Worm (Caenorhabditis elegans) whole organism, L1 larva: ENCODE measurements around the gene str-182.

ENCODE experiments used
- C04F5.9 ChIP-seq: sonication (generic microtip); optimal IDR thresholded peaks from 2 replicates; lab custom pipeline; 2016; ENCODE audit warnings: missing genetic modification characterization, missing compliant biosample characterization
- F16B12.6 ChIP-seq: fragments of 150-350 bp; optimal IDR thresholded peaks from 2 replicates; lab custom pipeline; 2014; ENCODE audit warnings: missing biosample characterization, missing genetic modification characterization
- aly-2 ChIP-seq: fragments of 150-350 bp; optimal IDR thresholded peaks from 2 replicates; lab custom pipeline; 2014; ENCODE audit warnings: missing biosample characterization, missing genetic modification characterization
- ama-1 ChIP-seq: fragments of 150-350 bp; optimal IDR thresholded peaks from 2 replicates; lab custom pipeline; 2014
- blmp-1 ChIP-seq: fragments of 150-350 bp; optimal IDR thresholded peaks from 2 replicates; lab custom pipeline; 2014; ENCODE audit warnings: missing biosample characterization, missing genetic modification characterization
- ceh-63 ChIP-seq: fragments of 200-800 bp; sonication (Bioruptor generic); optimal IDR thresholded peaks from 2 replicates; lab custom pipeline; 2018; ENCODE audit warnings: mild to moderate bottlenecking, missing genetic modification characterization, missing compliant biosample characterization
- ceh-8 ChIP-seq: fragments of 200-800 bp; sonication (Bioruptor generic); optimal IDR thresholded peaks from 2 replicates; lab custom pipeline; 2018; ENCODE audit warnings: mild to moderate bottlenecking, missing genetic modification characterization, moderate library complexity, missing compliant biosample characterization
- ceh-88 ChIP-seq: fragments of 200-800 bp; sonication (Bioruptor generic); IDR thresholded peaks from 2 replicates; pipeline ENCODE4 v1.3.6; 2022; ENCODE audit warnings: missing genetic modification characterization, missing compliant biosample characterization
- ces-1 ChIP-seq: fragments of 150-350 bp; optimal IDR thresholded peaks from 2 replicates; lab custom pipeline; 2014; ENCODE audit warnings: missing biosample characterization, missing genetic modification reagents, missing genetic modification characterization
- dpl-1 ChIP-seq, 3 experiments: fragments of 150-350 bp in 2 of 3; sonication (generic microtip) in 1 of 3; optimal IDR thresholded peaks; 2 replicates each; lab custom pipeline; 2014 to 2017; ENCODE audit warnings: missing biosample characterization in 3 of 3, missing genetic modification characterization in 3 of 3, missing genetic modification reagents in 3 of 3
- dsc-1 ChIP-seq: sonication (generic microtip); optimal IDR thresholded peaks from 2 replicates; lab custom pipeline; 2016; ENCODE audit warnings: mild to moderate bottlenecking, missing genetic modification characterization, missing compliant biosample characterization
- ets-5 ChIP-seq: fragments of 200-800 bp; sonication (Bioruptor generic); IDR thresholded peaks from 2 replicates; pipeline ENCODE4 v1.3.6; 2022; ENCODE audit warnings: missing genetic modification characterization, missing compliant biosample characterization
- fkh-10 ChIP-seq: sonication (generic microtip); optimal IDR thresholded peaks from 2 replicates; lab custom pipeline; 2017; ENCODE audit warnings: missing biosample characterization, missing genetic modification reagents, missing genetic modification characterization
- fkh-4 ChIP-seq: sonication (generic microtip); optimal IDR thresholded peaks from 2 replicates; lab custom pipeline; 2016; ENCODE audit warnings: missing compliant biosample characterization, missing genetic modification characterization, borderline replicate concordance
- fos-1 ChIP-seq: fragments of 150-350 bp; optimal IDR thresholded peaks from 2 replicates; lab custom pipeline; 2014; ENCODE audit warnings: missing biosample characterization, missing genetic modification characterization
- hlh-4 ChIP-seq: sonication (generic microtip); optimal IDR thresholded peaks from 2 replicates; lab custom pipeline; 2016; ENCODE audit warnings: mild to moderate bottlenecking, missing genetic modification characterization, missing compliant biosample characterization
- hpl-2 ChIP-seq: fragments of 150-350 bp; optimal IDR thresholded peaks from 2 replicates; lab custom pipeline; 2014; ENCODE audit warnings: missing biosample characterization, missing genetic modification reagents, missing genetic modification characterization
- isw-1 ChIP-seq: fragments of 200-800 bp; sonication (Bioruptor generic); IDR thresholded peaks from 2 replicates; pipeline ENCODE4 v1.3.6; 2022; ENCODE audit warnings: missing genetic modification characterization, missing compliant biosample characterization
- jun-1 ChIP-seq: fragments of 150-350 bp; optimal IDR thresholded peaks from 2 replicates; lab custom pipeline; 2014; ENCODE audit warnings: missing biosample characterization, missing genetic modification reagents, missing genetic modification characterization
- lin-14 ChIP-seq: fragments of 200-800 bp; sonication (Bioruptor generic); optimal IDR thresholded peaks from 2 replicates; lab custom pipeline; 2018; ENCODE audit warnings: mild to moderate bottlenecking, missing genetic modification characterization, moderate library complexity, missing compliant biosample characterization
- lin-15B ChIP-seq: fragments of 150-350 bp; sonication (generic microtip); optimal IDR thresholded peaks from 3 replicates; lab custom pipeline; 2014; ENCODE audit warnings: missing biosample characterization, missing genetic modification characterization
- lir-3 ChIP-seq: sonication (generic microtip); optimal IDR thresholded peaks from 2 replicates; lab custom pipeline; 2016; ENCODE audit warnings: mild to moderate bottlenecking, missing genetic modification characterization, moderate library complexity, missing compliant biosample characterization; ENCODE audit not compliant: poor library complexity
- nhr-20 ChIP-seq: sonication (generic microtip); optimal IDR thresholded peaks from 2 replicates; lab custom pipeline; 2016; ENCODE audit warnings: mild to moderate bottlenecking, missing genetic modification characterization, missing compliant biosample characterization
- nhr-237 ChIP-seq: fragments of 150-350 bp; optimal IDR thresholded peaks from 2 replicates; lab custom pipeline; 2014; ENCODE audit warnings: missing biosample characterization, missing genetic modification characterization
- nhr-85 ChIP-seq: sonication (generic microtip); peaks from one replicate; lab custom pipeline; 2016; ENCODE audit warnings: missing genetic modification characterization, inconsistent platforms, missing compliant biosample characterization
- nhr-90 ChIP-seq: sonication (generic microtip); optimal IDR thresholded peaks from 2 replicates; lab custom pipeline; 2016; ENCODE audit warnings: mild to moderate bottlenecking, missing genetic modification characterization, missing compliant biosample characterization; ENCODE audit not compliant: poor library complexity
- pqm-1 ChIP-seq: sonication (generic microtip); optimal IDR thresholded peaks from 3 replicates; lab custom pipeline; 2017; ENCODE audit warnings: missing biosample characterization, missing genetic modification characterization
- skn-1 ChIP-seq: fragments of 150-350 bp; optimal IDR thresholded peaks from 2 replicates; lab custom pipeline; 2014; ENCODE audit warnings: missing biosample characterization, missing genetic modification characterization
- sox-4 ChIP-seq: sonication (generic microtip); optimal IDR thresholded peaks from 2 replicates; lab custom pipeline; 2016; ENCODE audit warnings: missing genetic modification characterization, missing compliant biosample characterization
- sptf-1 ChIP-seq: fragments of 150-350 bp; optimal IDR thresholded peaks from 2 replicates; lab custom pipeline; 2014; ENCODE audit warnings: missing biosample characterization, missing genetic modification characterization
- sup-37 ChIP-seq: fragments of 200-800 bp; sonication (Bioruptor generic); optimal IDR thresholded peaks from 2 replicates; lab custom pipeline; 2018; ENCODE audit warnings: mild to moderate bottlenecking, missing genetic modification characterization, missing compliant biosample characterization
- tbx-2 ChIP-seq: sonication (generic microtip); optimal IDR thresholded peaks from 2 replicates; lab custom pipeline; 2016; ENCODE audit warnings: missing genetic modification characterization, missing compliant biosample characterization
- unc-30 ChIP-seq: sonication (generic microtip); optimal IDR thresholded peaks from 2 replicates; lab custom pipeline; 2017; ENCODE audit warnings: missing biosample characterization, missing genetic modification characterization
- unc-62 ChIP-seq: fragments of 150-350 bp; optimal IDR thresholded peaks from 2 replicates; lab custom pipeline; 2014; ENCODE audit warnings: missing biosample characterization, missing genetic modification reagents, missing genetic modification characterization
- unc-98 ChIP-seq: fragments of 200-800 bp; sonication (Bioruptor generic); IDR thresholded peaks from 2 replicates; pipeline ENCODE4 v1.3.6; 2022; ENCODE audit warnings: missing genetic modification characterization, missing compliant biosample characterization
- zag-1 ChIP-seq: fragments of 150-350 bp; optimal IDR thresholded peaks from 2 replicates; lab custom pipeline; 2014; ENCODE audit warnings: missing biosample characterization, missing genetic modification characterization
- ztf-11 ChIP-seq, 2 experiments: sonication (generic microtip); optimal IDR thresholded peaks; 2 replicates each; lab custom pipeline; 2016 to 2017; ENCODE audit warnings: missing genetic modification characterization in 2 of 2, missing biosample characterization in 1 of 2, missing compliant biosample characterization in 1 of 2

str-182 gene

DNA sequence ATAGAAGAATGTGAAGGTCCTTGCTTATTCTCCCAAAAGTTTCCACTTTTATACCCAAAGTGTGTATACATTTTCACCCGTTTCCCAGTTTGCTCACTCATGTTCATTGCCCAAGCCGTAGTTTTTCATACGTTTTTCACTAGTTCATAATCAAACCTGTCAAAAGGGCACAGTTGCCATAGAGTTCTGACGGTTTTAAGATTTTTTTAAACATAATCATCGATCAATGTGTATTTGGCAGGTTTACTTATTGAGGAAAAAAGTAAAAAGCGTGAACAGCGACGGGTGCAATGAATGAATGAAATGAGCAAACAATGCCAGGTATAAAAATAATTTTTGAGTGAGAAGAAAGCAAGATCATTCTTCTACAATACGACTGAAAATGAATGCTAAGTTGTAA lies 11.9 kb downstream of the str-182 start, which contains the start of the genes fipr-5 and fipr-9:
Gene fipr-5 (minus strand): TSS at position 101 of the 400 bp plus-strand sequence.
Gene fipr-9 (plus strand): TSS at position 346 of the 400 bp plus-strand sequence.
- TF ChIP-seq fos-1 (tag; lab: Kevin White, UChicago) (no peak), sox-4 (tag; lab: Kevin White, UChicago) (no peak), isw-1 (no peak), ama-1 (no peak), skn-1 (tag; lab: Kevin White, UChicago) (no peak), ces-1 (no peak), nhr-237 (no peak), unc-62 (GFP tag; lab: Kevin White, UChicago) (no peak), ztf-11 (tag; optimal IDR thresholded peaks at IDR 0.05; lab: Kevin White, UChicago) (no peak)

DNA sequence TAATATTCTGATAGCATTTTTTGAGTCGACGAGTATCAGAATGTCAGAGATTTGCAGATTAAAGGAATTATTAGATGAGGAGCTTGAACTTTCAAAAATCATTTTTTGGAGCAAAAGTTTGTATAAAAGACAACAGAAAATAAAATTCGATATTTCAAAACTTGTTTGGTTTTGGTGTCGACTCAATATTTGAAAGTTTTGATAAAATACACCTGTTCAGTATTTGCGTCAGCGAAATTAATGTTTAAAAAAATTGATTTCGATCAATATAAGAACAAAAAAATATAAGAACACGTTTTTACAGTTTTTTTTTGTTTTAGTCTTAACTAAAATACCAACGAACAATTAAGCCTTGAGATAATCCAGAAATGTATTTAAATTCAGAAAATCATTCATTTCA lies 12.6 kb downstream of the str-182 start, which contains the start of gene C12D8.13:
Gene C12D8.13 (minus strand): TSS at position 101 of the 400 bp plus-strand sequence.
- TF ChIP-seq sox-4 (tag; lab: Kevin White, UChicago) (no peak), unc-98 (GFP tag; lab: Robert Waterston, UW) (no peak), blmp-1 (no peak), ceh-63 (GFP tag; lab: Kevin White, UChicago) (no peak), fkh-10 (GFP tag; lab: Kevin White, UChicago) (no peak), ceh-88 (GFP tag; lab: Robert Waterston, UW) (no peak), dsc-1 (tag; lab: Kevin White, UChicago) (no peak), ztf-11 (tag; optimal IDR thresholded peaks at IDR 0.05; lab: Kevin White, UChicago) (no peak)

DNA sequence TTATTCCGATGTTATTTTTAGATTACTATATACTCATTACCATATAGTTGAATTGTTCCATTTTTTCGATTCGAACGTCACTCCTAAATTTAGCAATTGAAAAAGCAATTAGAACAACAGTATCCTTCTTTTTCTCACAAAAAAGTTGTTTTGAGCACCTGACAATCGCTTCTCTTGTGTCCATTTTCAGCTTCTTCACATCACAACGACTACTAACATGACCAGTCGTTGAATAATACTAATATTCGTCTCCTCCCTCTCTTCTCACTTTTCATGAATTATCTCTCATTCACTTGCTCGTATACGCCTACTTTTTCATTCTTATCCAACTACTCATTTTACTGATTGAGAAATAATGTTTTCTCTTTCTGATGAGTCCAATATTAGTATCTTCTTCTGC lies 16.5 kb downstream of the str-182 start, which contains the start of gene ZK856.14:
Gene ZK856.14 (plus strand): TSS at position 301 of the 400 bp plus-strand sequence.
- TF ChIP-seq C04F5.9 (no peak), hpl-2 (GFP tag; lab: Kevin White, UChicago) (no peak), aly-2 (tag; lab: Kevin White, UChicago) (no peak), unc-30 (tag; lab: Kevin White, UChicago) (no peak), ceh-8 (no peak), lir-3 (tag; lab: Kevin White, UChicago) (no peak), blmp-1 (no peak), fkh-4 (tag; lab: Kevin White, UChicago) (no peak), sptf-1 (no peak)
- TF ChIP-seq, all 84 proteins: peak for 0

- no peak for TF ChIP-seq tbx-2 (tag; lab: Kevin White, UChicago)
- TF ChIP-seq lin-14 (GFP tag; lab: Kevin White, UChicago) = no peak
- no peak for TF ChIP-seq nhr-20 (tag; lab: Kevin White, UChicago)
- TF ChIP-seq jun-1 (tag; lab: Kevin White, UChicago) = no peak
- TF ChIP-seq sup-37 (GFP tag; lab: Kevin White, UChicago) = no peak
- TF ChIP-seq, all 84 proteins: peak for 0
Measured at ce11 chrV:10212627-10213026, 20.6 kb downstream of the str-182 start, which contains the start of gene hpo-40. Gene hpo-40, plus strand, starts transcription at chrV:10212927.

DNA sequence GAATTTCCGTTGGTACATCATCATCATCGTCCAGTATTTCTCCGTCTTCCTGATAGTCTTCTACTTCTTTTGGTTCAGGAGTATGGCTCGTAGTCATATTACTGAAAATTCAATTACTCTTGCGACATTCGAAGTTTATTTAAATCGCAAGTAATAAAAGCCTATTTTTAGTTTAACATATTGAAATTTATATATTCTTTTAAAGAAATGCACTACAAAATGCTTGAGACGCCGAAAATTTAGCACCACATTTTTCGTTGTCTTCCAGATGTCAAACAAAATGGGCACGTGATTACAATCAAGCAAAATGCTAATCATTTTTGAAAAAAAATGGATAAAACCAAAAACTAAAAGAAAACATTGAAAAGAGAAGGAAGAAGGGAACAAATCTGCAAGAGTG lies 21.2 kb downstream of the str-182 start, which contains the start of gene zhit-3:
Gene zhit-3 (minus strand): TSS at position 101 of the 400 bp plus-strand sequence.
- TF ChIP-seq zag-1 (no peak), lin-15B (no peak), nhr-90 (tag; lab: Kevin White, UChicago) (no peak), F16B12.6 (tag; lab: Kevin White, UChicago) (no peak), ama-1 (no peak), hlh-4 (tag; lab: Kevin White, UChicago) (no peak), dpl-1 (GFP tag; optimal IDR thresholded peaks at IDR 0.05; lab: Kevin White, UChicago) (no peak), fkh-10 (GFP tag; lab: Kevin White, UChicago) (no peak), nhr-85 (tag; lab: Kevin White, UChicago) (no peak), pqm-1 (tag; lab: Kevin White, UChicago) (no peak), jun-1 (tag; lab: Kevin White, UChicago) (no peak), lin-14 (GFP tag; lab: Kevin White, UChicago) (no peak), ets-5 (GFP tag; lab: Robert Waterston, UW) (no peak)
